Worm (Caenorhabditis elegans) whole organism, early embryonic: ENCODE results near the gene W07A12.8.

Experiments used
- B0310.2 ChIP-seq: sonication (generic microtip); optimal IDR thresholded peaks from 2 replicates; lab custom pipeline; 2016; ENCODE audit warnings: mild to moderate bottlenecking, missing genetic modification characterization, missing compliant biosample characterization
- aly-1 ChIP-seq: sonication (generic microtip); optimal IDR thresholded peaks from 2 replicates; lab custom pipeline; 2016; ENCODE audit warnings: missing genetic modification characterization, missing compliant biosample characterization
- ama-1 ChIP-seq: fragments of 150-350 bp; optimal IDR thresholded peaks from 2 replicates; lab custom pipeline; 2014
- flt-1 ChIP-seq: fragments of 200-800 bp; sonication (Bioruptor generic); IDR thresholded peaks from 2 replicates; pipeline ENCODE4 v1.3.6; 2022; ENCODE audit warnings: missing genetic modification characterization, missing compliant biosample characterization
- hnd-1 ChIP-seq: sonication (generic microtip); optimal IDR thresholded peaks from 2 replicates; lab custom pipeline; 2016; ENCODE audit warnings: missing genetic modification characterization, missing compliant biosample characterization
- sea-1 ChIP-seq: fragments of 200-800 bp; sonication (Bioruptor generic); conservative IDR thresholded peaks from 2 replicates; pipeline ENCODE4 v1.3.6; 2022; ENCODE audit warnings: missing genetic modification characterization, missing compliant biosample characterization

DNA sequence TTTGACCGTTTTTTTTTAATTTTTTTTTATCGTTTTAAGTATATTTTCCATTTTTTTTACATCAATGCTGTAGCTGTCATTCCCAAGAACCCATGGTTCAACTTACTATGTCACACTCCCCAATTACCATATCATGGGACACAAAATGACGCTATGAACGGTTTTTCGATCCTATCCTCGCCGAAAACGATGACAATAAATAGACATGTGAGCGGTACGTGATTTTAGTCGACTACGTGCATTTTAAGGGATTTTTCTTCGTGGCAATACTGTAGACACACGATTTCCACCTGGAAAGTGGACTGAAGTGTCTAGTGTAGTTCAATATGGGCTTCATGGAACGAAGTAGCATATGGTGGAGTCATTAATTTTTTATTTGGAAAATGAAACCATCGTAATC lies 9.3 kb downstream of the W07A12.8 start:
- TF ChIP-seq hnd-1 (tag; lab: Kevin White, UChicago), result no peak
- no peak for TF ChIP-seq sea-1
- no peak for TF ChIP-seq ama-1 (lab: Kevin White, UChicago)
- no peak for TF ChIP-seq flt-1 (GFP tag; lab: Robert Waterston, UW)
- no peak for TF ChIP-seq aly-1 (tag; lab: Kevin White, UChicago)
- TF ChIP-seq B0310.2 (tag; lab: Kevin White, UChicago), result no peak
